Worm (Caenorhabditis elegans): ENCODE data around the gene gtap-1.

DNA sequence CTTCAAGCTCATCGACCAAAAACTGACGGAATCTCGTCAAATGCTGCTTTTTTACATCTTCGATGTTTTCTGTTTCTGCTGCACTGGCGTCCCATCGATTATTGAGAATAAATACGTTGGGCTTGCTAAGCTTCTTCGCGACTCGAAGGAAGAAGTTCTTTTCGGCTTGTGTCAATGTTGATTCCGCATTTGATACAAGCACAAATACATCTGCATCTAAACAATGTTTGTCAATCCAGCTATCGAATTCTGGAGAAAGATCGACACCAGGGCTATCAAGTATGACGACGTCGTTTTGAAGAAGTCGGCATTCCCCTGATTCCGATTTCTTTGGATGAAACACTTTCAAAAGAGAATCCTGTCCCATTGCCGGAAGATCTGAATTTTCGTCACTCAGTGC lies 2.1 kb upstream of the gtap-1 start:
- TF ChIP-seq pqm-1 (tag; optimal IDR thresholded peaks at IDR 0.05) (no peak), nfya-1 (tag; optimal IDR thresholded peaks at IDR 0.05) (no peak), hlh-13 (GFP tag; optimal IDR thresholded peaks at IDR 0.05) (no peak), ama-1 (optimal IDR thresholded peaks at IDR 0.05) (no peak), pax-1 (tag; optimal IDR thresholded peaks at IDR 0.05) (no peak), unc-55 (GFP tag; optimal IDR thresholded peaks at IDR 0.05) (no peak), tbx-2 (tag; optimal IDR thresholded peaks at IDR 0.05) (no peak), fkh-10 (GFP tag; optimal IDR thresholded peaks at IDR 0.05) (no peak), unc-86 (tag; optimal IDR thresholded peaks at IDR 0.05) (no peak), ceh-24 (tag; optimal IDR thresholded peaks at IDR 0.05) (no peak), eyg-1 (tag; optimal IDR thresholded peaks at IDR 0.05) (no peak), ceh-48 (tag; optimal IDR thresholded peaks at IDR 0.05) (no peak), F13H6.1 (tag; optimal IDR thresholded peaks at IDR 0.05) (no peak)
